Fruit fly (Drosophila melanogaster) whole organism, embryonic: ENCODE measurements around the gene can.

Experiments used
- Atf3 ChIP-seq: fragments of 200-800 bp; sonication (Bioruptor generic); optimal IDR thresholded peaks from 3 replicates; lab custom pipeline; 2016; ENCODE audit warnings: missing biosample characterization, missing genetic modification characterization
- CG11247 ChIP-seq: fragments of 200-800 bp; sonication (Bioruptor generic); IDR thresholded peaks from 2 replicates; pipeline ENCODE4 v1.3.6; 2022; ENCODE audit warnings: missing biosample characterization, missing genetic modification characterization
- CG11560 ChIP-seq: fragments of 200-800 bp; sonication (Bioruptor generic); IDR thresholded peaks from 3 replicates; pipeline ENCODE4 v1.3.6; 2022; ENCODE audit warnings: missing biosample characterization, missing genetic modification characterization
- CG12659 ChIP-seq: fragments of 200-800 bp; sonication (Bioruptor generic); optimal IDR thresholded peaks from 3 replicates; lab custom pipeline; 2017; ENCODE audit warnings: mild to moderate bottlenecking, missing biosample characterization, missing genetic modification reagents, missing genetic modification characterization
- CG13624 ChIP-seq: fragments of 200-800 bp; sonication (Bioruptor generic); optimal IDR thresholded peaks from 2 replicates; lab custom pipeline; 2016; ENCODE audit warnings: missing biosample characterization, missing genetic modification characterization
- CG14965 ChIP-seq: fragments of 200-800 bp; sonication (Bioruptor generic); optimal IDR thresholded peaks from 2 replicates; lab custom pipeline; 2016; ENCODE audit warnings: missing biosample characterization, missing genetic modification characterization, borderline replicate concordance
- CG15073 ChIP-seq: fragments of 200-800 bp; sonication (Bioruptor generic); optimal IDR thresholded peaks from 2 replicates; lab custom pipeline; 2016; ENCODE audit warnings: missing biosample characterization, missing genetic modification characterization
- CG15514 ChIP-seq: fragments of 200-800 bp; sonication (Bioruptor generic); optimal IDR thresholded peaks from 3 replicates; lab custom pipeline; 2017; ENCODE audit warnings: missing biosample characterization, missing genetic modification characterization, mild to moderate bottlenecking, moderate library complexity, missing genetic modification reagents
- CG15601 ChIP-seq: fragments of 200-800 bp; sonication (Bioruptor generic); optimal IDR thresholded peaks from 3 replicates; lab custom pipeline; 2019; ENCODE audit warnings: missing biosample characterization, mild to moderate bottlenecking, missing genetic modification characterization, moderate library complexity
- CG18476 ChIP-seq: fragments of 200-800 bp; sonication (Bioruptor generic); optimal IDR thresholded peaks from 2 replicates; lab custom pipeline; 2016; ENCODE audit warnings: missing biosample characterization, mild to moderate bottlenecking, missing genetic modification characterization
- CG31224 ChIP-seq: fragments of 200-800 bp; sonication (Bioruptor generic); IDR thresholded peaks from 2 replicates; pipeline ENCODE4 v1.3.6; 2022; ENCODE audit warnings: missing biosample characterization, missing genetic modification characterization
- CG3163 ChIP-seq: fragments of 200-800 bp; sonication (Bioruptor generic); optimal IDR thresholded peaks from 3 replicates; lab custom pipeline; 2016; ENCODE audit warnings: missing biosample characterization, missing genetic modification characterization
- CG6765 ChIP-seq: fragments of 200-800 bp; sonication (Bioruptor generic); optimal IDR thresholded peaks from 3 replicates; lab custom pipeline; 2017; ENCODE audit warnings: missing biosample characterization, mild to moderate bottlenecking, missing genetic modification characterization
- CG7556 ChIP-seq: fragments of 200-800 bp; sonication (Bioruptor generic); optimal IDR thresholded peaks from 2 replicates; lab custom pipeline; 2017; ENCODE audit warnings: missing biosample characterization, mild to moderate bottlenecking, missing genetic modification characterization
- CG7786 ChIP-seq: fragments of 200-800 bp; sonication (Bioruptor generic); optimal IDR thresholded peaks from 2 replicates; lab custom pipeline; 2016; ENCODE audit warnings: missing biosample characterization, missing genetic modification characterization
- CG8290 ChIP-seq, 3 experiments: fragments of 200-800 bp; sonication (Bioruptor generic); optimal IDR thresholded peaks; 2 replicates each; lab custom pipeline; 2016 to 2019; ENCODE audit warnings: missing biosample characterization in 3 of 3, missing genetic modification characterization in 3 of 3, mild to moderate bottlenecking in 2 of 3, moderate library complexity in 1 of 3
- CG9727 ChIP-seq: fragments of 200-800 bp; sonication (Bioruptor generic); optimal IDR thresholded peaks from 3 replicates; lab custom pipeline; 2017; ENCODE audit warnings: missing biosample characterization, mild to moderate bottlenecking, missing genetic modification characterization
- Dip2 ChIP-seq: fragments of 200-800 bp; sonication (Bioruptor generic); IDR thresholded peaks from 2 replicates; pipeline ENCODE4 v1.3.6; 2022; ENCODE audit warnings: missing biosample characterization, missing genetic modification characterization
- Ets65A ChIP-seq: fragments of 200-800 bp; sonication (Bioruptor generic); peaks from one replicate; lab custom pipeline; 2016; ENCODE audit warnings: missing biosample characterization, missing genetic modification characterization
- HLHmδ ChIP-seq: fragments of 200-800 bp; sonication (Bioruptor generic); optimal IDR thresholded peaks from 2 replicates; lab custom pipeline; 2018; ENCODE audit warnings: missing biosample characterization, mild to moderate bottlenecking, missing genetic modification characterization, moderate library complexity
- Hand ChIP-seq: fragments of 200-800 bp; sonication (Bioruptor generic); optimal IDR thresholded peaks from 2 replicates; lab custom pipeline; 2017; ENCODE audit warnings: mild to moderate bottlenecking, missing biosample characterization, missing genetic modification reagents, missing genetic modification characterization
- Hr39 ChIP-seq: fragments of >200 bp; optimal IDR thresholded peaks from 2 replicates; lab custom pipeline; 2017
- NC2α ChIP-seq: fragments of 200-800 bp; sonication (Bioruptor generic); optimal IDR thresholded peaks from 2 replicates; lab custom pipeline; 2016; ENCODE audit warnings: missing biosample characterization, missing genetic modification characterization
- Optix ChIP-seq: fragments of 200-800 bp; sonication (Bioruptor generic); IDR thresholded peaks from 3 replicates; pipeline ENCODE4 v1.3.6; 2022; ENCODE audit warnings: missing biosample characterization, missing genetic modification characterization
- Ptx1 ChIP-seq: fragments of 200-800 bp; sonication (Bioruptor generic); IDR thresholded peaks from 2 replicates; pipeline ENCODE4 v1.3.6; 2022; ENCODE audit warnings: missing biosample characterization, missing genetic modification characterization
- Sox102F ChIP-seq: fragments of 200-800 bp; sonication (Bioruptor generic); optimal IDR thresholded peaks from 2 replicates; lab custom pipeline; 2018; ENCODE audit warnings: missing biosample characterization, mild to moderate bottlenecking, missing genetic modification characterization, moderate library complexity
- al ChIP-seq: fragments of 200-800 bp; sonication (Bioruptor generic); IDR thresholded peaks from 2 replicates; pipeline ENCODE4 v1.3.6; 2022; ENCODE audit warnings: missing biosample characterization, missing genetic modification characterization
- ato ChIP-seq: fragments of 200-800 bp; sonication (Bioruptor generic); IDR thresholded peaks from 2 replicates; pipeline ENCODE4 v1.3.6; 2022; ENCODE audit warnings: missing biosample characterization, missing genetic modification characterization; ENCODE audit not compliant: partially characterized antibody
- bsh ChIP-seq, 2 experiments: fragments of 200-800 bp; sonication (Bioruptor generic); optimal IDR thresholded peaks; 2 replicates each; lab custom pipeline; 2017 to 2018; ENCODE audit warnings: mild to moderate bottlenecking in 2 of 2, missing biosample characterization in 2 of 2, missing genetic modification characterization in 2 of 2, moderate library complexity in 1 of 2
- cato ChIP-seq: fragments of 200-800 bp; sonication (Bioruptor generic); optimal IDR thresholded peaks from 2 replicates; lab custom pipeline; 2016; ENCODE audit warnings: missing biosample characterization, missing genetic modification characterization, borderline replicate concordance
- chn ChIP-seq: fragments of 200-800 bp; sonication (Bioruptor generic); optimal IDR thresholded peaks from 2 replicates; lab custom pipeline; 2016; ENCODE audit warnings: missing biosample characterization, missing genetic modification characterization
- dmrt99B ChIP-seq: fragments of 200-800 bp; sonication (Bioruptor generic); optimal IDR thresholded peaks from 2 replicates; lab custom pipeline; 2018; ENCODE audit warnings: missing biosample characterization, mild to moderate bottlenecking, missing genetic modification characterization, moderate library complexity
- dysf ChIP-seq: fragments of 200-800 bp; sonication (Bioruptor generic); IDR thresholded peaks from 3 replicates; pipeline ENCODE4 v1.3.6; 2022; ENCODE audit warnings: missing biosample characterization, missing genetic modification characterization
- fd64A ChIP-seq: fragments of 200-800 bp; sonication (Bioruptor generic); optimal IDR thresholded peaks from 3 replicates; lab custom pipeline; 2018; ENCODE audit warnings: missing biosample characterization, mild to moderate bottlenecking, missing genetic modification characterization
- gfzf ChIP-seq: fragments of 200-800 bp; sonication (Bioruptor generic); optimal IDR thresholded peaks from 2 replicates; lab custom pipeline; 2016; ENCODE audit warnings: missing biosample characterization, mild to moderate bottlenecking, missing genetic modification characterization, moderate library complexity
- gro ChIP-seq: fragments of 200-800 bp; sonication (Bioruptor generic); optimal IDR thresholded peaks from 2 replicates; lab custom pipeline; 2016; ENCODE audit warnings: missing biosample characterization, missing genetic modification characterization
- gt ChIP-seq: fragments of 200-800 bp; sonication (Bioruptor generic); IDR thresholded peaks from 2 replicates; pipeline ENCODE4 v1.3.6; 2022; ENCODE audit warnings: missing biosample characterization, missing genetic modification characterization
- knrl ChIP-seq: fragments of 200-800 bp; sonication (Bioruptor generic); IDR thresholded peaks from 3 replicates; pipeline ENCODE4 v1.3.6; 2022; ENCODE audit warnings: missing biosample characterization, missing genetic modification characterization; ENCODE audit not compliant: partially characterized antibody
- nmo ChIP-seq: fragments of 200-800 bp; sonication (Bioruptor generic); optimal IDR thresholded peaks from 2 replicates; lab custom pipeline; 2018; ENCODE audit warnings: missing biosample characterization, mild to moderate bottlenecking, missing genetic modification characterization, moderate library complexity
- onecut ChIP-seq: fragments of 200-800 bp; sonication (Bioruptor generic); IDR thresholded peaks from 2 replicates; pipeline ENCODE4 v1.3.6; 2022; ENCODE audit warnings: missing biosample characterization, missing genetic modification characterization
- org-1 ChIP-seq: fragments of 200-800 bp; sonication (Bioruptor generic); optimal IDR thresholded peaks from 2 replicates; lab custom pipeline; 2017; ENCODE audit warnings: missing biosample characterization, missing genetic modification characterization
- phol ChIP-seq: fragments of 200-800 bp; sonication (Bioruptor generic); optimal IDR thresholded peaks from 3 replicates; lab custom pipeline; 2018; ENCODE audit warnings: missing biosample characterization, mild to moderate bottlenecking, missing genetic modification characterization, moderate library complexity
- prd ChIP-seq, 3 experiments: fragments of >200 bp in 2 of 3; fragments of 200-800 bp in 1 of 3; sonication (Bioruptor generic) in 1 of 3; optimal IDR thresholded peaks in 2 of 3; IDR thresholded peaks in 1 of 3; 2 replicates in 2 of 3; 3 replicates in 1 of 3; pipeline versions ENCODE4 v1.3.6 to Lab custom; 2017 to 2022; ENCODE audit warnings: missing biosample characterization in 1 of 3, missing genetic modification characterization in 1 of 3
- pros ChIP-seq: fragments of 200-800 bp; sonication (Bioruptor generic); optimal IDR thresholded peaks from 3 replicates; lab custom pipeline; 2019; ENCODE audit warnings: missing biosample characterization, mild to moderate bottlenecking, missing genetic modification characterization, moderate library complexity
- sens ChIP-seq: fragments of 200-800 bp; sonication (Bioruptor generic); peaks from one replicate; lab custom pipeline; 2016; ENCODE audit warnings: missing biosample characterization, missing genetic modification characterization
- slbo ChIP-seq: fragments of 200-800 bp; sonication (Bioruptor generic); IDR thresholded peaks from 2 replicates; pipeline ENCODE4 v1.3.6; 2022; ENCODE audit warnings: missing biosample characterization, missing genetic modification characterization
- slp2 ChIP-seq: fragments of 200-800 bp; sonication (Bioruptor generic); optimal IDR thresholded peaks from 2 replicates; lab custom pipeline; 2016; ENCODE audit warnings: missing biosample characterization, missing genetic modification characterization
- stwl ChIP-seq: fragments of 200-800 bp; sonication (Bioruptor generic); optimal IDR thresholded peaks from 3 replicates; lab custom pipeline; 2018; ENCODE audit warnings: missing biosample characterization, mild to moderate bottlenecking, missing genetic modification characterization, moderate library complexity
- tin ChIP-seq: fragments of 200-800 bp; sonication (Bioruptor generic); optimal IDR thresholded peaks from 3 replicates; lab custom pipeline; 2016; ENCODE audit warnings: missing biosample characterization, missing genetic modification characterization
- zf30C ChIP-seq: fragments of 200-800 bp; sonication (Bioruptor generic); optimal IDR thresholded peaks from 3 replicates; lab custom pipeline; 2018; ENCODE audit warnings: missing biosample characterization, mild to moderate bottlenecking, missing genetic modification characterization

Gene can

dm6 chr3L:10267011-10267410 is at the start of gene can:
Gene can, minus strand, starts transcription at chr3L:10267111.
- no peak for TF ChIP-seq Ptx1
- no peak for TF ChIP-seq slp2 (GFP tag; lab: Kevin White, UChicago)
- TF ChIP-seq CG15073 (GFP tag; lab: Kevin White, UChicago): no peak
- no peak for TF ChIP-seq CG7786 (GFP tag; lab: Kevin White, UChicago)
- TF ChIP-seq CG15601: no peak
- TF ChIP-seq CG7556 (GFP tag; lab: Kevin White, UChicago): no peak
- TF ChIP-seq CG6765: no peak
- no peak for TF ChIP-seq Optix
- TF ChIP-seq cato (GFP tag; lab: Kevin White, UChicago): no peak
- TF ChIP-seq CG3163 (GFP tag; lab: Kevin White, UChicago): no peak

- TF ChIP-seq bsh (GFP tag; optimal IDR thresholded peaks at IDR 0.05; lab: Kevin White, UChicago) (peak; percentile 4 to 27), CG9727 (GFP tag; lab: Kevin White, UChicago) (no peak), CG11560 (tag; lab: Robert Waterston, UW) (no peak), CG15514 (GFP tag; lab: Kevin White, UChicago) (no peak), CG31224 (GFP tag; lab: Robert Waterston, UW) (no peak), dysf (GFP tag; lab: Robert Waterston, UW) (no peak), NC2α (GFP tag; lab: Kevin White, UChicago) (no peak), prd (optimal IDR thresholded peaks at IDR 0.05; lab: Kevin White, UChicago) (no peak), prd (GFP tag; IDR thresholded peaks at IDR 0.05; lab: Robert Waterston, UW) (peak; percentile 8; the same call in 1 of the 3 replicates), org-1 (GFP tag; lab: Kevin White, UChicago) (no peak), phol (tag; lab: Kevin White, UChicago) (peak; percentile 8), al (GFP tag; lab: Robert Waterston, UW) (no peak), onecut (GFP tag; lab: Robert Waterston, UW) (no peak), Hr39 (lab: Kevin White, UChicago) (no peak), CG11247 (GFP tag; lab: Robert Waterston, UW) (no peak), CG14965 (GFP tag; lab: Kevin White, UChicago) (no peak), Sox102F (GFP tag; lab: Kevin White, UChicago) (peak; percentile 29), Hand (GFP tag; lab: Kevin White, UChicago) (no peak), Atf3 (GFP tag; lab: Kevin White, UChicago) (no peak), CG18476 (GFP tag; lab: Kevin White, UChicago) (no peak), gfzf (GFP tag; lab: Kevin White, UChicago) (no peak), chn (GFP tag; lab: Kevin White, UChicago) (no peak), CG13624 (GFP tag; lab: Kevin White, UChicago) (no peak), gt (GFP tag; lab: Robert Waterston, UW) (no peak), CG8290 (GFP tag; optimal IDR thresholded peaks at IDR 0.05; lab: Kevin White, UChicago) (no peak), CG8290 (tag; optimal IDR thresholded peaks at IDR 0.05; lab: Kevin White, UChicago) (no peak), Dip2 (GFP tag; lab: Robert Waterston, UW) (no peak), sens (GFP tag; lab: Kevin White, UChicago) (peak; percentile 74), HLHmδ (GFP tag; lab: Kevin White, UChicago) (no peak), tin (GFP tag; lab: Kevin White, UChicago) (no peak), zf30C (GFP tag; lab: Kevin White, UChicago) (no peak), stwl (no peak), ato (no peak), Ets65A (GFP tag; lab: Kevin White, UChicago) (peak; percentile 38), pros (no peak), dmrt99B (peak; percentile 24), gro (GFP tag; lab: Kevin White, UChicago) (no peak), CG12659 (GFP tag; lab: Kevin White, UChicago) (no peak), nmo (GFP tag; lab: Kevin White, UChicago) (no peak), knrl (no peak), slbo (GFP tag; lab: Robert Waterston, UW) (no peak), fd64A (GFP tag; lab: Kevin White, UChicago) (no peak)
Observed at dm6 chr3L:10315823-10316222, 48.9 kb upstream of the can start.
